Fruit fly (Drosophila melanogaster): ENCODE measurements around the gene gcm2.

gcm2 gene

DNA sequence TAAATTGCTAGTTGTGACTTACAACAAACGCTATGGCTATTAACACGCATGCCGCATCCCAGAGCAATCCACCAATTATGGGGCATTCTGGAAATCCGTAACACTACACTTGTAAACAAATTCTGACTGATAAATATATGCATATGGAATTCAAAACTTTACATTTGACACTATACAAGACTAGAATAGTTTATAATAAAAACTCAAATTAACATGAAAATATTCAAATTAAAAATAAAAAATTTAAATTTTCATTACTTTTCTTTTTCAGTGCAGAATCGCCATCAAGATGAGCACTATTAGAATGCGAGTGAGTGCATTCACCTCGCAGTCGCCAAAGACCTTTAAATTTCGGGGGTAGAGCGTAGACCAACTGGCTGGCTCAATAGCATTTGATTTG is 22.4 kb upstream of the gcm2 start:
- peak; percentile 74 for TF ChIP-seq vvl (GFP tag; IDR thresholded peaks at IDR 0.05)
- no peak for TF ChIP-seq CG3407 (GFP tag; optimal IDR thresholded peaks at IDR 0.05)
- TF ChIP-seq fd96Cb (tag; optimal IDR thresholded peaks at IDR 0.05) = peak; percentile 39
- no peak for TF ChIP-seq fd64A (GFP tag; optimal IDR thresholded peaks at IDR 0.05)
- peak; percentile 57 for TF ChIP-seq nmo (GFP tag; optimal IDR thresholded peaks at IDR 0.05)
- peak; percentile 46 for TF ChIP-seq CG12391 (tag; optimal IDR thresholded peaks at IDR 0.05)
- peak; percentile 51 for TF ChIP-seq gcm (GFP tag; optimal IDR thresholded peaks at IDR 0.05)
- no peak for TF ChIP-seq vnd (GFP tag; IDR thresholded peaks at IDR 0.05; ENCODE audit: partially characterized antibody)
- peak; percentile 35 for TF ChIP-seq Nf-YB (GFP tag; optimal IDR thresholded peaks at IDR 0.05)
- no peak for TF ChIP-seq Nf-YC (tag; optimal IDR thresholded peaks at IDR 0.05)
- TF ChIP-seq Dip2 (GFP tag; IDR thresholded peaks at IDR 0.05) = no peak
- no peak for TF ChIP-seq CG1603 (tag; optimal IDR thresholded peaks at IDR 0.05)
- no peak for TF ChIP-seq tup (GFP tag; optimal IDR thresholded peaks at IDR 0.05)
- peak; percentile 50 for TF ChIP-seq zen (tag; optimal IDR thresholded peaks at IDR 0.05)
- no peak for TF ChIP-seq crp (GFP tag; optimal IDR thresholded peaks at IDR 0.05)
- peak in 1 of 2 experiments; percentile 53 for TF ChIP-seq bsh (GFP tag; optimal IDR thresholded peaks at IDR 0.05)
- TF ChIP-seq Trl (optimal IDR thresholded peaks at IDR 0.05) = no peak
- TF ChIP-seq Trl (GFP tag; optimal IDR thresholded peaks at IDR 0.05) = no peak
- peak; percentile 15 for TF ChIP-seq CG7556 (GFP tag; optimal IDR thresholded peaks at IDR 0.05)
- no peak for TF ChIP-seq Hmx (GFP tag; optimal IDR thresholded peaks at IDR 0.05)
- no peak for TF ChIP-seq CG43689 (GFP tag; IDR thresholded peaks at IDR 0.05)
- TF ChIP-seq dmrt99B (tag; optimal IDR thresholded peaks at IDR 0.05) = peak; percentile 32
- TF ChIP-seq CG16863 (GFP tag; optimal IDR thresholded peaks at IDR 0.05) = no peak
- TF ChIP-seq dmrt11E (tag; optimal IDR thresholded peaks at IDR 0.05) = peak; percentile 67
- peak in 1 of 3 experiments; percentile 75 for TF ChIP-seq lola (GFP tag; optimal IDR thresholded peaks at IDR 0.05)
- TF ChIP-seq HHEX (GFP tag; optimal IDR thresholded peaks at IDR 0.05) = no peak
- TF ChIP-seq sim (GFP tag; IDR thresholded peaks at IDR 0.05) = no peak
- 0 out of 3 replicates have a peak, but pooled peaks have one; percentile 22 for TF ChIP-seq ci (GFP tag; IDR thresholded peaks at IDR 0.05)
- peak; percentile 64 for TF ChIP-seq CG15696 (tag; optimal IDR thresholded peaks at IDR 0.05)
- TF ChIP-seq CG13123 (GFP tag; optimal IDR thresholded peaks at IDR 0.05) = no peak
- TF ChIP-seq CG14710 (tag; optimal IDR thresholded peaks at IDR 0.05) = peak; percentile 71
- TF ChIP-seq CG8290 (GFP tag; optimal IDR thresholded peaks at IDR 0.05) = peak; percentile 1
- no peak for TF ChIP-seq CG8290 (tag; optimal IDR thresholded peaks at IDR 0.05)
- no peak for TF ChIP-seq CG14667 (GFP tag; IDR thresholded peaks at IDR 0.05)
- TF ChIP-seq al (GFP tag; IDR thresholded peaks at IDR 0.05) = no peak
- no peak for TF ChIP-seq CG6683 (GFP tag; optimal IDR thresholded peaks at IDR 0.05)
- no peak for TF ChIP-seq TFAM (GFP tag; optimal IDR thresholded peaks at IDR 0.05)
- TF ChIP-seq HLH3B (GFP tag; IDR thresholded peaks at IDR 0.05) = no peak
- TF ChIP-seq CG16815 (GFP tag; optimal IDR thresholded peaks at IDR 0.05) = peak; percentile 12
- peak; percentile 73 for TF ChIP-seq Xrp1 (GFP tag; IDR thresholded peaks at IDR 0.05)
- no peak for TF ChIP-seq bcd (GFP tag; optimal IDR thresholded peaks at IDR 0.05)
- no peak for TF ChIP-seq Gsc (GFP tag; IDR thresholded peaks at IDR 0.05)
- TF ChIP-seq HLHmδ (GFP tag; optimal IDR thresholded peaks at IDR 0.05) = no peak
- 0 out of 2 replicates have a peak, but pooled peaks have one; percentile 13 for TF ChIP-seq stc (GFP tag; IDR thresholded peaks at IDR 0.05)
- no peak for TF ChIP-seq jumu (GFP tag; optimal IDR thresholded peaks at IDR 0.05)
- TF ChIP-seq CG6272 (GFP tag; IDR thresholded peaks at IDR 0.05) = no peak
- TF ChIP-seq Doc3 (GFP tag; IDR thresholded peaks at IDR 0.05; ENCODE audit: partially characterized antibody) = no peak
- peak; percentile 52 for TF ChIP-seq CG6689 (GFP tag; IDR thresholded peaks at IDR 0.05)
- no peak for TF ChIP-seq E2f2 (GFP tag; IDR thresholded peaks at IDR 0.05)
- TF ChIP-seq ranshi (GFP tag; IDR thresholded peaks at IDR 0.05) = no peak
- peak; percentile 12 for TF ChIP-seq unpg (GFP tag; optimal IDR thresholded peaks at IDR 0.05)

Measured in whole organism, embryonic.